Worm (Caenorhabditis elegans) whole organism, L1 larva: ENCODE data around the gene col-181.

Source experiments
- ceh-63 ChIP-seq: fragments of 200-800 bp; sonication (Bioruptor generic); optimal IDR thresholded peaks from 2 replicates; lab custom pipeline; 2018; ENCODE audit warnings: mild to moderate bottlenecking, missing genetic modification characterization, missing compliant biosample characterization
- elt-2 ChIP-seq: sonication (generic microtip); optimal IDR thresholded peaks from 2 replicates; lab custom pipeline; 2016; ENCODE audit warnings: missing genetic modification characterization, mild to moderate bottlenecking, inconsistent platforms, missing compliant biosample characterization, missing genetic modification reagents
- hlh-4 ChIP-seq: sonication (generic microtip); optimal IDR thresholded peaks from 2 replicates; lab custom pipeline; 2016; ENCODE audit warnings: mild to moderate bottlenecking, missing genetic modification characterization, missing compliant biosample characterization
- nhr-20 ChIP-seq: sonication (generic microtip); optimal IDR thresholded peaks from 2 replicates; lab custom pipeline; 2016; ENCODE audit warnings: mild to moderate bottlenecking, missing genetic modification characterization, missing compliant biosample characterization
- pag-3 ChIP-seq: sonication (generic microtip); optimal IDR thresholded peaks from 2 replicates; lab custom pipeline; 2017; ENCODE audit warnings: missing genetic modification characterization, mild to moderate bottlenecking, missing compliant biosample characterization, antibody characterized with exemption, borderline replicate concordance; ENCODE audit not compliant: insufficient read depth
- pax-3 ChIP-seq: fragments of 200-800 bp; sonication (Bioruptor generic); optimal IDR thresholded peaks from 2 replicates; lab custom pipeline; 2018; ENCODE audit warnings: mild to moderate bottlenecking, missing genetic modification characterization, moderate library complexity, missing compliant biosample characterization
- snu-23 ChIP-seq: sonication (generic microtip); optimal IDR thresholded peaks from 2 replicates; lab custom pipeline; 2016; ENCODE audit warnings: missing genetic modification characterization, missing compliant biosample characterization
- tbx-2 ChIP-seq: sonication (generic microtip); optimal IDR thresholded peaks from 2 replicates; lab custom pipeline; 2016; ENCODE audit warnings: missing genetic modification characterization, missing compliant biosample characterization
- xbp-1 ChIP-seq: sonication (generic microtip); optimal IDR thresholded peaks from 2 replicates; lab custom pipeline; 2016; ENCODE audit warnings: missing genetic modification characterization, missing compliant biosample characterization
- zip-4 ChIP-seq: fragments of 200-800 bp; sonication (Bioruptor generic); optimal IDR thresholded peaks from 2 replicates; lab custom pipeline; 2018; ENCODE audit warnings: mild to moderate bottlenecking, missing genetic modification characterization, moderate library complexity, missing compliant biosample characterization
- ztf-11 ChIP-seq, 2 experiments: sonication (generic microtip); optimal IDR thresholded peaks; 2 replicates each; lab custom pipeline; 2016 to 2017; ENCODE audit warnings: missing genetic modification characterization in 2 of 2, missing biosample characterization in 1 of 2, missing compliant biosample characterization in 1 of 2

Gene col-181

DNA sequence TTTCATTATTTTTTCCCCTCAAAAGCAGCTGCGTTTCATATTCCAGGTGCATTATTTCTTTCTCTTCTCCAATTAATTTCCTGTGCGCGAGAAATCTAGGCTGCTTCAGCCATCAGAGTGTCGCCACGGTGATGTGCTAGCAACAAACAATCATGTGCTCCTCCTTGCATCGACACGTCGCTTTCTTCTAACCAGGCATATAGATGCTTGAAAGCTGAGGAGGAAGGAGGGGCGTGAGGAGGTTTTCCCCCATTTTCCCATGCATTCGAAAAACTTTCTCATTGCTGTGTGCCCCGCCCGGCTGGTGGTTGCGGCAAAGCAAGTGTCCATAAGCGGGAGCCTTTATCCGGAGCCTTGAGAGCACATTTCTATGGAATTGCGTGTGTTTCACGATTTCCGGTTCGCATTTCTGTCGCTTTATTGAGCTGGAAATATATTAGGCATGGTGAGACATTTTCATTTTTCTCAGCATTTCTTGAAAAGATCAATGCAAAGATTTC lies 45.0 kb downstream of the col-181 start, which contains the start of gene znf-474 (continued):
- TF ChIP-seq ceh-63 (no peak), ztf-11 (tag; optimal IDR thresholded peaks at IDR 0.05; lab: Kevin White, UChicago) (no peak), zip-4 (GFP tag; lab: Kevin White, UChicago) (no peak), tbx-2 (tag; lab: Kevin White, UChicago) (no peak), pag-3 (tag; lab: Kevin White, UChicago) (no peak), hlh-4 (tag; lab: Kevin White, UChicago) (no peak), snu-23 (GFP tag; lab: Kevin White, UChicago) (no peak), xbp-1 (tag; lab: Kevin White, UChicago) (no peak), pax-3 (tag; lab: Kevin White, UChicago) (no peak)

ce11 chrX:12154055-12154898 lies 49.5 kb downstream of the col-181 start, which contains the start of gene mfsd-11:
TSS of gene mfsd-11 (minus strand) at chrX:12154105.
- TF ChIP-seq elt-2 (peak; percentile 26), nhr-20 (no peak)
